Fruit fly (Drosophila melanogaster): Measurements from ENCODE around the gene Atg14.

The Atg14 gene

dm6 chr3R:29074001-29074609 lies 42.1 kb upstream of the Atg14 start:
- TF ChIP-seq rn (GFP tag; IDR thresholded peaks at IDR 0.05) (no peak), Ets98B (GFP tag; IDR thresholded peaks at IDR 0.05) (peak; percentile 48; the same call in 1 of the 2 replicates), EcR (GFP tag; optimal IDR thresholded peaks at IDR 0.05) (peak; percentile 90), CG32121 (GFP tag; IDR thresholded peaks at IDR 0.05) (peak; percentile 45; the same call in 1 of the 2 replicates), CG12605 (GFP tag; IDR thresholded peaks at IDR 0.05) (no peak), CG14655 (GFP tag; optimal IDR thresholded peaks at IDR 0.05) (peak; percentile 19), Pif1B (GFP tag; optimal IDR thresholded peaks at IDR 0.05) (peak; percentile 43), CG13204 (GFP tag; optimal IDR thresholded peaks at IDR 0.05) (peak; percentile 46), CG17806 (tag; optimal IDR thresholded peaks at IDR 0.05) (no peak), CG34367 (tag; optimal IDR thresholded peaks at IDR 0.05) (peak; percentile 5), gl (tag; optimal IDR thresholded peaks at IDR 0.05) (peak; percentile 48), CG8301 (tag; optimal IDR thresholded peaks at IDR 0.05) (peak; percentile 6), CG15710 (tag; optimal IDR thresholded peaks at IDR 0.05) (peak; percentile 22), CG8159 (tag; optimal IDR thresholded peaks at IDR 0.05) (peak; percentile 7), fd96Ca (GFP tag; IDR thresholded peaks at IDR 0.05) (no peak), Snoo (tag; optimal IDR thresholded peaks at IDR 0.05) (peak; percentile 41)

dm6 chr3R:29075631-29076398 lies 40.4 kb upstream of the Atg14 start:
- TF ChIP-seq CG17806 (tag; optimal IDR thresholded peaks at IDR 0.05) (peak; percentile 40), CG14655 (GFP tag; optimal IDR thresholded peaks at IDR 0.05) (peak; percentile 52), CG10348 (GFP tag; IDR thresholded peaks at IDR 0.05) (no peak), CG13204 (GFP tag; optimal IDR thresholded peaks at IDR 0.05) (peak; percentile 18), CG34367 (tag; optimal IDR thresholded peaks at IDR 0.05) (peak; percentile 46), D1 (tag; optimal IDR thresholded peaks at IDR 0.05) (no peak), gl (tag; optimal IDR thresholded peaks at IDR 0.05) (no peak), rn (GFP tag; IDR thresholded peaks at IDR 0.05) (no peak), Snoo (tag; optimal IDR thresholded peaks at IDR 0.05) (peak; percentile 24), fd96Ca (GFP tag; IDR thresholded peaks at IDR 0.05) (no peak), CG9948 (tag; optimal IDR thresholded peaks at IDR 0.05) (peak; percentile 45), CG8301 (tag; optimal IDR thresholded peaks at IDR 0.05) (peak; percentile 44), CG32121 (GFP tag; IDR thresholded peaks at IDR 0.05) (no peak), CG8159 (tag; optimal IDR thresholded peaks at IDR 0.05) (peak; percentile 55), EcR (GFP tag; optimal IDR thresholded peaks at IDR 0.05) (no peak), Pif1A (GFP tag; optimal IDR thresholded peaks at IDR 0.05) (peak; percentile 37), CG12605 (GFP tag; IDR thresholded peaks at IDR 0.05) (no peak), Ets98B (GFP tag; IDR thresholded peaks at IDR 0.05) (no peak), CG15710 (tag; optimal IDR thresholded peaks at IDR 0.05) (peak; percentile 43), CG4496 (GFP tag; IDR thresholded peaks at IDR 0.05) (0 out of 3 replicates have a peak, but pooled peaks have one; percentile 43), Pif1B (GFP tag; optimal IDR thresholded peaks at IDR 0.05) (peak; percentile 28)

dm6 chr3R:29076609-29077008 lies 39.6 kb upstream of the Atg14 start:
- TF ChIP-seq Pif1B (GFP tag; optimal IDR thresholded peaks at IDR 0.05) (no peak), CG15710 (tag; optimal IDR thresholded peaks at IDR 0.05) (no peak), CG17806 (tag; optimal IDR thresholded peaks at IDR 0.05) (no peak), EcR (GFP tag; optimal IDR thresholded peaks at IDR 0.05) (no peak), fd96Ca (GFP tag; IDR thresholded peaks at IDR 0.05) (no peak), Snoo (tag; optimal IDR thresholded peaks at IDR 0.05) (no peak), D1 (tag; optimal IDR thresholded peaks at IDR 0.05) (no peak), CG4496 (GFP tag; IDR thresholded peaks at IDR 0.05) (no peak), CG14655 (GFP tag; optimal IDR thresholded peaks at IDR 0.05) (no peak), CG12605 (GFP tag; IDR thresholded peaks at IDR 0.05) (no peak)

- TF ChIP-seq gl (tag; optimal IDR thresholded peaks at IDR 0.05) (no peak), fd96Ca (GFP tag; IDR thresholded peaks at IDR 0.05) (no peak), Snoo (tag; optimal IDR thresholded peaks at IDR 0.05) (no peak), rn (GFP tag; IDR thresholded peaks at IDR 0.05) (no peak), CG32121 (GFP tag; IDR thresholded peaks at IDR 0.05) (peak; percentile 63; the same call in 1 of the 2 replicates)
Observed at dm6 chr3R:29077572-29077971, 38.6 kb upstream of the Atg14 start.

- TF ChIP-seq fd96Ca (GFP tag; IDR thresholded peaks at IDR 0.05) (0 out of 3 replicates have a peak, but pooled peaks have one; percentile 31), CG13204 (GFP tag; optimal IDR thresholded peaks at IDR 0.05) (peak; percentile 35), Snoo (tag; optimal IDR thresholded peaks at IDR 0.05) (no peak), CG9948 (tag; optimal IDR thresholded peaks at IDR 0.05) (no peak), CG17806 (tag; optimal IDR thresholded peaks at IDR 0.05) (no peak), Pif1B (GFP tag; optimal IDR thresholded peaks at IDR 0.05) (no peak), EcR (GFP tag; optimal IDR thresholded peaks at IDR 0.05) (peak; percentile 45), Pif1A (GFP tag; optimal IDR thresholded peaks at IDR 0.05) (no peak), gl (tag; optimal IDR thresholded peaks at IDR 0.05) (no peak), CG12605 (GFP tag; IDR thresholded peaks at IDR 0.05) (no peak), CG15710 (tag; optimal IDR thresholded peaks at IDR 0.05) (no peak), Ets98B (GFP tag; IDR thresholded peaks at IDR 0.05) (0 out of 2 replicates have a peak, but pooled peaks have one; percentile 26), CG4496 (GFP tag; IDR thresholded peaks at IDR 0.05) (peak; percentile 70; the same call in 2 of the 3 replicates), CG32121 (GFP tag; IDR thresholded peaks at IDR 0.05) (no peak)
Observed at dm6 chr3R:29082034-29082433, 34.2 kb upstream of the Atg14 start.

Data from whole organism, pupa.